2 fruit fly cellular contexts compared by ENCODE assay signal in genomic region chr3R:28662956-28663355, dm6.
TF ChIP-seq lines count a peak whose summit lies in the region.

No protein-coding gene starts in this region.

- no peak for TF ChIP-seq CTCF in whole organism, embryonic (GFP tag; optimal IDR thresholded peaks at IDR 0.05; lab: Kevin White, UChicago)

TF ChIP-seq in whole organism, embryonic, 481 proteins besides CTCF, POLR2A, EP300 and RAD21:
- TF ChIP-seq Optix (GFP tag; IDR thresholded peaks at IDR 0.05; lab: Robert Waterston, UW) = no peak
- peak; percentile 9 for TF ChIP-seq abd-A (tag; optimal IDR thresholded peaks at IDR 0.05; lab: Kevin White, UChicago)
- peak; percentile 92 for TF ChIP-seq CG13894 (tag; optimal IDR thresholded peaks at IDR 0.05; lab: Kevin White, UChicago)
- TF ChIP-seq lab (GFP tag; optimal IDR thresholded peaks at IDR 0.05; lab: Kevin White, UChicago) = no peak

TF ChIP-seq in whole organism, prepupa, 60 proteins besides CTCF, POLR2A, EP300 and RAD21:
- TF ChIP-seq eg (GFP tag; IDR thresholded peaks at IDR 0.05; lab: Robert Waterston, UW) = no peak
- TF ChIP-seq svp (GFP tag; lab: Kevin White, UChicago) = peak; percentile 21
